Worm (Caenorhabditis elegans) whole organism, L3 larva: ENCODE data around the gene oac-42.

Source experiments
- R02D3.7 ChIP-seq: fragments of 150-350 bp; optimal IDR thresholded peaks from 2 replicates; lab custom pipeline; 2014; ENCODE audit warnings: missing biosample characterization, missing genetic modification characterization
- fkh-10 ChIP-seq: sonication (generic microtip); optimal IDR thresholded peaks from 2 replicates; lab custom pipeline; 2017; ENCODE audit warnings: missing biosample characterization, missing genetic modification reagents, missing genetic modification characterization
- nhr-23 ChIP-seq: fragments of 150-350 bp; optimal IDR thresholded peaks from 2 replicates; lab custom pipeline; 2014; ENCODE audit warnings: missing biosample characterization, missing genetic modification reagents, missing genetic modification characterization

DNA sequence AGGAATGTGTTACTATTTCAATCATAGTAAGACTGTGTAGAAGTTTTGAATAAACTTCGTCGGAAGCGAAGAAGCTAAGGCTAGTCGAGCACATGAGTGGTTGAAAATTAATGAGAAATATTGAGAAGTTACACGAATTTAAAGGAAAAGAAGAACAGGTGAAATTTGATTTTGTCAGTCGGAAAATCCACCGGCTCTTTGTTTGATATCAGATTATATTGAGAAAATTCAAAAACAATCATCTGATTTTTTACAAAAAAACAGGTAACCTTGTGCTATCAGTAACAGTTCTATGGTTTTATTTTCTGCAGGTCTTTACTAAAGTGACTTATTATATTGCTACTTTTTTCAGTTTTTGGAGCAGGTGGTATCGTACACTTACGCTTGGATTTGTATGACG lies 26.3 kb downstream of the oac-42 start, which contains the start of gene srh-148:
- TF ChIP-seq nhr-23 (tag; lab: Kevin White, UChicago) (no peak), R02D3.7 (tag; lab: Kevin White, UChicago) (no peak), fkh-10 (GFP tag; lab: Kevin White, UChicago) (no peak)
